Worm (Caenorhabditis elegans) whole organism, L4/young adult: ENCODE data around the gene wdr-62.
A peak's percentile ranks its signal among the peaks of the same experiment; 100 is the strongest.

ENCODE experiments used
- W03F9.2 ChIP-seq: fragments of 150-350 bp; optimal IDR thresholded peaks from 2 replicates; lab custom pipeline; 2014; ENCODE audit warnings: missing biosample characterization, missing genetic modification characterization
- dao-5 ChIP-seq: sonication (generic microtip); optimal IDR thresholded peaks from 2 replicates; lab custom pipeline; 2016; ENCODE audit warnings: missing genotype, missing genetic modification characterization, moderate library complexity, missing compliant biosample characterization
- him-1 ChIP-seq: sonication (generic microtip); optimal IDR thresholded peaks from 2 replicates; lab custom pipeline; 2016; ENCODE audit warnings: missing genotype, missing genetic modification reagents, missing genetic modification characterization, missing compliant biosample characterization

Gene wdr-62

ce11 chrV:9485508-9485907, 41.7 kb downstream of the wdr-62 start:
- no peak for TF ChIP-seq him-1
- TF ChIP-seq dao-5 (tag; lab: Kevin White, UChicago) = no peak
- TF ChIP-seq W03F9.2 = no peak

- TF ChIP-seq dao-5 (tag; lab: Kevin White, UChicago) (no peak), W03F9.2 (no peak), him-1 (no peak)
Observed at ce11 chrV:9489411-9489810, 45.6 kb downstream of the wdr-62 start, which contains the start of gene K06A4.10. K06A4.10 (minus strand) TSS chrV:9489800.

- TF ChIP-seq W03F9.2 (no peak), dao-5 (tag; lab: Kevin White, UChicago) (no peak), him-1 (no peak)
Observed at ce11 chrV:9491440-9492160, 47.8 kb downstream of the wdr-62 start, which contains the start of gene K06A4.7. K06A4.7 (minus strand) TSS chrV:9491490.

- no peak for TF ChIP-seq him-1
- no peak for TF ChIP-seq dao-5 (tag; lab: Kevin White, UChicago)
- no peak for TF ChIP-seq W03F9.2
Observed at ce11 chrV:9492460-9492859, 48.6 kb downstream of the wdr-62 start.

- TF ChIP-seq W03F9.2 (no peak), him-1 (no peak), dao-5 (tag; lab: Kevin White, UChicago) (no peak)
Observed at ce11 chrV:9496742-9497141, 52.9 kb downstream of the wdr-62 start, which contains the start of gene gsnl-1. gsnl-1 (plus strand) TSS chrV:9497042.

- no peak for TF ChIP-seq dao-5 (tag; lab: Kevin White, UChicago)
- no peak for TF ChIP-seq him-1
- TF ChIP-seq W03F9.2 = no peak
Observed at ce11 chrV:9499295-9499694, 55.4 kb downstream of the wdr-62 start.

ce11 chrV:9500826-9501451, 57.1 kb downstream of the wdr-62 start, which contains the start of gene swt-5:
swt-5 (plus strand) TSS chrV:9501401.
- TF ChIP-seq him-1 (no peak), dao-5 (tag; lab: Kevin White, UChicago) (no peak), W03F9.2 (no peak)

ce11 chrV:9503152-9503817, 59.4 kb downstream of the wdr-62 start:
- TF ChIP-seq him-1 (peak; percentile 47), W03F9.2 (peak; percentile 14), dao-5 (tag; lab: Kevin White, UChicago) (peak; percentile 55)

ce11 chrV:9504474-9504960, 60.7 kb downstream of the wdr-62 start, which contains the start of gene haao-1:
haao-1 (plus strand) TSS chrV:9504910.
- TF ChIP-seq dao-5 (tag; lab: Kevin White, UChicago) = no peak
- TF ChIP-seq him-1 = no peak
- TF ChIP-seq W03F9.2 = no peak

ce11 chrV:9506931-9507330, 63.1 kb downstream of the wdr-62 start:
- no peak for TF ChIP-seq dao-5 (tag; lab: Kevin White, UChicago)

ce11 chrV:9507742-9508141, 63.9 kb downstream of the wdr-62 start, which contains the start of gene acs-14:
acs-14 (plus strand) TSS chrV:9508132.
- TF ChIP-seq him-1 = no peak
- no peak for TF ChIP-seq dao-5 (tag; lab: Kevin White, UChicago)
- no peak for TF ChIP-seq W03F9.2

ce11 chrV:9509597-9509996, 65.7 kb downstream of the wdr-62 start:
- no peak for TF ChIP-seq W03F9.2
